Worm (Caenorhabditis elegans): ENCODE measurements around the gene sre-50.

Gene sre-50

ce11 chrII:12260538-12260937, 42.8 kb upstream of the sre-50 start:
- no peak for TF ChIP-seq attf-6 (GFP tag; IDR thresholded peaks at IDR 0.05)
- no peak for TF ChIP-seq nhr-120 (GFP tag; IDR thresholded peaks at IDR 0.05)
- no peak for TF ChIP-seq bed-1 (GFP tag; IDR thresholded peaks at IDR 0.05)
- no peak for TF ChIP-seq sptf-2 (GFP tag; optimal IDR thresholded peaks at IDR 0.05)
- no peak for TF ChIP-seq lag-1 (GFP tag; IDR thresholded peaks at IDR 0.05)

ce11 chrII:12261147-12261821, 42.0 kb upstream of the sre-50 start:
- peak; percentile 35 for TF ChIP-seq ceh-27 (GFP tag; optimal IDR thresholded peaks at IDR 0.05)
- TF ChIP-seq ztf-26 (tag; optimal IDR thresholded peaks at IDR 0.05): no peak
- no peak for TF ChIP-seq cebp-1 (GFP tag; IDR thresholded peaks at IDR 0.05)
- peak; percentile 9 for TF ChIP-seq cebp-1 (tag; optimal IDR thresholded peaks at IDR 0.05)
- peak; percentile 53; the same call in 1 of the 2 replicates for TF ChIP-seq zfh-2 (GFP tag; conservative IDR thresholded peaks at IDR 0.05)
- peak; percentile 11 for TF ChIP-seq lin-40 (tag; optimal IDR thresholded peaks at IDR 0.05)

- TF ChIP-seq F39B2.1 (GFP tag; IDR thresholded peaks at IDR 0.05) (0 out of 2 replicates have a peak, but pooled peaks have one; percentile 25), ceh-91 (GFP tag; IDR thresholded peaks at IDR 0.05) (no peak), chd-7 (tag; optimal IDR thresholded peaks at IDR 0.05) (no peak), let-526 (GFP tag; IDR thresholded peaks at IDR 0.05) (no peak), B0336.3 (GFP tag; IDR thresholded peaks at IDR 0.05) (no peak), let-607 (tag; optimal IDR thresholded peaks at IDR 0.05) (no peak), attf-6 (GFP tag; IDR thresholded peaks at IDR 0.05) (no peak)
These were observed 40.8 kb upstream of the sre-50 start for ce11 chrII:12262567-12262966.

ce11 chrII:12263971-12264554, 39.3 kb upstream of the sre-50 start, which contains the start of gene faxc-1:
Gene faxc-1, plus strand, starts transcription at chrII:12264192.
- TF ChIP-seq hlh-26 (GFP tag; conservative IDR thresholded peaks at IDR 0.05) (no peak), tlf-1 (GFP tag; optimal IDR thresholded peaks at IDR 0.05) (no peak), lir-1 (GFP tag; conservative IDR thresholded peaks at IDR 0.05) (no peak), madf-3 (GFP tag; IDR thresholded peaks at IDR 0.05) (no peak), ceh-79 (tag; optimal IDR thresholded peaks at IDR 0.05) (no peak), aptf-3 (GFP tag; IDR thresholded peaks at IDR 0.05) (no peak)

ce11 chrII:12264847-12265246, 38.5 kb upstream of the sre-50 start:
- TF ChIP-seq zfh-2 (GFP tag; conservative IDR thresholded peaks at IDR 0.05): peak; percentile 66
- no peak for TF ChIP-seq ztf-22 (GFP tag; optimal IDR thresholded peaks at IDR 0.05)

ce11 chrII:12266145-12266544, 37.2 kb upstream of the sre-50 start, which contains the start of gene tric-1B.1:
Gene tric-1B.1, minus strand, starts transcription at chrII:12266245.
- TF ChIP-seq ztf-6 (GFP tag; IDR thresholded peaks at IDR 0.05) (no peak), chd-7 (tag; optimal IDR thresholded peaks at IDR 0.05) (no peak), T07F8.4 (tag; optimal IDR thresholded peaks at IDR 0.05) (no peak)

ce11 chrII:12266797-12267196, 36.5 kb upstream of the sre-50 start:
- no peak for TF ChIP-seq ZK185.1 (tag; optimal IDR thresholded peaks at IDR 0.05; ENCODE audit: poor library complexity, severe bottlenecking)
- no peak for TF ChIP-seq xnd-1 (tag; optimal IDR thresholded peaks at IDR 0.05)
- no peak for TF ChIP-seq let-526 (GFP tag; IDR thresholded peaks at IDR 0.05)

All from whole organism, young adult.